Fruit fly (Drosophila melanogaster): ENCODE data around the gene CG31546.
A peak's percentile ranks its signal among the peaks of the same experiment; 100 is the strongest.

CG31546 gene

dm6 chr3R:5608422-5608821 is 27.0 kb downstream of the CG31546 start:
- no peak for TF ChIP-seq Dif (GFP tag; optimal IDR thresholded peaks at IDR 0.05; ENCODE audit: partially characterized antibody)
- no peak for TF ChIP-seq dl (GFP tag; optimal IDR thresholded peaks at IDR 0.05; ENCODE audit: insufficient read depth in 1 of 2, partially characterized antibody in 2 of 2)

dm6 chr3R:5606477-5606876 is 28.9 kb downstream of the CG31546 start, which contains the start of gene asl:
Gene asl, minus strand, starts transcription at chr3R:5606543.
- peak; percentile 48 for TF ChIP-seq psq (GFP tag; optimal IDR thresholded peaks at IDR 0.05)
- TF ChIP-seq dmrt93B (GFP tag; optimal IDR thresholded peaks at IDR 0.05) = no peak
- TF ChIP-seq N (GFP tag; optimal IDR thresholded peaks at IDR 0.05) = peak; percentile 94
- no peak for TF ChIP-seq Jra (GFP tag; optimal IDR thresholded peaks at IDR 0.05)
- TF ChIP-seq h (GFP tag; optimal IDR thresholded peaks at IDR 0.05) = peak; percentile 56
- peak; percentile 42 for TF ChIP-seq woc (GFP tag; optimal IDR thresholded peaks at IDR 0.05)
- TF ChIP-seq Sp1 (GFP tag; optimal IDR thresholded peaks at IDR 0.05) = peak; percentile 54
- TF ChIP-seq CG9705 (GFP tag; optimal IDR thresholded peaks at IDR 0.05) = peak; percentile 53
- peak; percentile 33 for TF ChIP-seq ey (GFP tag; optimal IDR thresholded peaks at IDR 0.05)
- peak; percentile 55 for TF ChIP-seq Hr78 (GFP tag; optimal IDR thresholded peaks at IDR 0.05)
- TF ChIP-seq foxo (GFP tag; optimal IDR thresholded peaks at IDR 0.05) = peak in 1 of 2 experiments; percentile 62
- TF ChIP-seq lola (GFP tag; optimal IDR thresholded peaks at IDR 0.05) = no peak
- TF ChIP-seq HLH106 (tag; optimal IDR thresholded peaks at IDR 0.05) = peak; percentile 64
- no peak for TF ChIP-seq Rel (GFP tag; optimal IDR thresholded peaks at IDR 0.05)
- peak; percentile 45 for TF ChIP-seq Rel (tag; optimal IDR thresholded peaks at IDR 0.05)
- no peak for TF ChIP-seq Hnf4 (GFP tag; optimal IDR thresholded peaks at IDR 0.05)
- no peak for TF ChIP-seq dsf (GFP tag; optimal IDR thresholded peaks at IDR 0.05; ENCODE audit: borderline replicate concordance)
- TF ChIP-seq sv (GFP tag; optimal IDR thresholded peaks at IDR 0.05) = peak; percentile 29
- TF ChIP-seq CG32264 (GFP tag; optimal IDR thresholded peaks at IDR 0.05) = peak; percentile 17
- peak; percentile 100 for TF ChIP-seq fru (GFP tag; optimal IDR thresholded peaks at IDR 0.05)
- no peak for TF ChIP-seq Myc (optimal IDR thresholded peaks at IDR 0.05)
- TF ChIP-seq OdsH (GFP tag; optimal IDR thresholded peaks at IDR 0.05) = peak; percentile 23
- no peak for TF ChIP-seq sage (GFP tag; optimal IDR thresholded peaks at IDR 0.05)

- peak; percentile 60 for TF ChIP-seq h (GFP tag; optimal IDR thresholded peaks at IDR 0.05)
- no peak for TF ChIP-seq Mio (GFP tag; optimal IDR thresholded peaks at IDR 0.05)
- TF ChIP-seq sv (GFP tag; optimal IDR thresholded peaks at IDR 0.05) = peak; percentile 50
- TF ChIP-seq Sp1 (GFP tag; optimal IDR thresholded peaks at IDR 0.05) = peak; percentile 64
- peak; percentile 72 for TF ChIP-seq br (GFP tag; optimal IDR thresholded peaks at IDR 0.05)
- TF ChIP-seq Dfd (GFP tag; optimal IDR thresholded peaks at IDR 0.05) = no peak
- TF ChIP-seq CG32264 (GFP tag; optimal IDR thresholded peaks at IDR 0.05) = no peak
- TF ChIP-seq HLH106 (tag; optimal IDR thresholded peaks at IDR 0.05) = peak; percentile 64
- TF ChIP-seq foxo (GFP tag; optimal IDR thresholded peaks at IDR 0.05) = peak in 1 of 2 experiments; percentile 77
- TF ChIP-seq sage (GFP tag; optimal IDR thresholded peaks at IDR 0.05) = no peak
- peak; percentile 63 for TF ChIP-seq ey (GFP tag; optimal IDR thresholded peaks at IDR 0.05)
- no peak for TF ChIP-seq CrebA (GFP tag; optimal IDR thresholded peaks at IDR 0.05; ENCODE audit: borderline replicate concordance)
- no peak for TF ChIP-seq jim (GFP tag; optimal IDR thresholded peaks at IDR 0.05)
- peak; percentile 69 for TF ChIP-seq rgr (GFP tag; optimal IDR thresholded peaks at IDR 0.05)
- TF ChIP-seq Dif (GFP tag; optimal IDR thresholded peaks at IDR 0.05; ENCODE audit: partially characterized antibody) = peak; percentile 33
- TF ChIP-seq brk (GFP tag; optimal IDR thresholded peaks at IDR 0.05) = no peak
- TF ChIP-seq Vsx2 (GFP tag; optimal IDR thresholded peaks at IDR 0.05; ENCODE audit: partially characterized antibody) = no peak
- peak; percentile 56 for TF ChIP-seq OdsH (GFP tag; optimal IDR thresholded peaks at IDR 0.05)
- no peak for TF ChIP-seq Hr78 (GFP tag; optimal IDR thresholded peaks at IDR 0.05)
- TF ChIP-seq N (GFP tag; optimal IDR thresholded peaks at IDR 0.05) = no peak
- TF ChIP-seq Hnf4 (GFP tag; optimal IDR thresholded peaks at IDR 0.05) = peak; percentile 71
- TF ChIP-seq Jra (GFP tag; optimal IDR thresholded peaks at IDR 0.05) = no peak
- no peak for TF ChIP-seq Myc (optimal IDR thresholded peaks at IDR 0.05)
- TF ChIP-seq dsf (GFP tag; optimal IDR thresholded peaks at IDR 0.05; ENCODE audit: borderline replicate concordance) = peak; percentile 58
- no peak for TF ChIP-seq dmrt93B (GFP tag; optimal IDR thresholded peaks at IDR 0.05)
- no peak for TF ChIP-seq Abd-B (GFP tag; optimal IDR thresholded peaks at IDR 0.05)
- peak; percentile 40 for TF ChIP-seq CG9705 (GFP tag; optimal IDR thresholded peaks at IDR 0.05)
- peak; percentile 69 for TF ChIP-seq fru (GFP tag; optimal IDR thresholded peaks at IDR 0.05)
- no peak for TF ChIP-seq psq (GFP tag; optimal IDR thresholded peaks at IDR 0.05)
- no peak for TF ChIP-seq usp (GFP tag; optimal IDR thresholded peaks at IDR 0.05)
- no peak for TF ChIP-seq dl (GFP tag; optimal IDR thresholded peaks at IDR 0.05; ENCODE audit: insufficient read depth in 1 of 2, partially characterized antibody in 2 of 2)
- TF ChIP-seq woc (GFP tag; optimal IDR thresholded peaks at IDR 0.05) = peak; percentile 46
- peak; percentile 68 for TF ChIP-seq Hr83 (GFP tag; optimal IDR thresholded peaks at IDR 0.05; ENCODE audit: poor library complexity, severe bottlenecking)
- TF ChIP-seq Rel (GFP tag; optimal IDR thresholded peaks at IDR 0.05) = peak; percentile 42
- TF ChIP-seq Rel (tag; optimal IDR thresholded peaks at IDR 0.05) = peak; percentile 17
- TF ChIP-seq pan (optimal IDR thresholded peaks at IDR 0.05) = no peak
- TF ChIP-seq lola (GFP tag; optimal IDR thresholded peaks at IDR 0.05) = no peak
- no peak for TF ChIP-seq GATAd (GFP tag; optimal IDR thresholded peaks at IDR 0.05)
- no peak for TF ChIP-seq tai (GFP tag; optimal IDR thresholded peaks at IDR 0.05)
These were observed 34.3 kb downstream of the CG31546 start, which contains the start of the genes kra and SecS for dm6 chr3R:5601044-5601523. Gene kra, minus strand, starts transcription at chr3R:5601136. Gene SecS, plus strand, starts transcription at chr3R:5601433.
